Worm (Caenorhabditis elegans): ENCODE results near the gene T10H9.1.

DNA sequence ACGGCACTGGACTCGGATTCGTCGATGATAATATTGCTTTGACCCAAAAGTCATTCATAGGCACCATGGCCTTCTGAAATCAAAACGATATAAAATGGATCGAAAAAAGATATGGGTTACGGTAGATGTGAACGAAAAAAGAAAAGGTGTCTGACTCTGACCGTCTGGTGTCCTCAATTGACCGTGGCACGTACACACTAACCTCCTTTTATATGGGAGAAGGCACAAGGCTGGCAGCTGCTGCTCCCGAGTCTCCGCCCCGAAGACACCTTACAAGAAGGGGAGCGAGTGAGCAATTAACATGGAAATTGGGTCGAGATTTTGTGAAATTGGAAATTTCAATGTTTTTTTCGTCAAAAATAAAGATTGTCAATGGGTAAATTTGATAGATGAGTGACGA lies 32.1 kb downstream of the T10H9.1 start, which contains the start of gene egl-46:
- TF ChIP-seq him-1 (tag; optimal IDR thresholded peaks at IDR 0.05) = no peak
- TF ChIP-seq dao-5 (tag; optimal IDR thresholded peaks at IDR 0.05) = no peak
- no peak for TF ChIP-seq W03F9.2 (tag; optimal IDR thresholded peaks at IDR 0.05)
